Worm (Caenorhabditis elegans): ENCODE results near the gene unc-22.

The unc-22 gene

DNA sequence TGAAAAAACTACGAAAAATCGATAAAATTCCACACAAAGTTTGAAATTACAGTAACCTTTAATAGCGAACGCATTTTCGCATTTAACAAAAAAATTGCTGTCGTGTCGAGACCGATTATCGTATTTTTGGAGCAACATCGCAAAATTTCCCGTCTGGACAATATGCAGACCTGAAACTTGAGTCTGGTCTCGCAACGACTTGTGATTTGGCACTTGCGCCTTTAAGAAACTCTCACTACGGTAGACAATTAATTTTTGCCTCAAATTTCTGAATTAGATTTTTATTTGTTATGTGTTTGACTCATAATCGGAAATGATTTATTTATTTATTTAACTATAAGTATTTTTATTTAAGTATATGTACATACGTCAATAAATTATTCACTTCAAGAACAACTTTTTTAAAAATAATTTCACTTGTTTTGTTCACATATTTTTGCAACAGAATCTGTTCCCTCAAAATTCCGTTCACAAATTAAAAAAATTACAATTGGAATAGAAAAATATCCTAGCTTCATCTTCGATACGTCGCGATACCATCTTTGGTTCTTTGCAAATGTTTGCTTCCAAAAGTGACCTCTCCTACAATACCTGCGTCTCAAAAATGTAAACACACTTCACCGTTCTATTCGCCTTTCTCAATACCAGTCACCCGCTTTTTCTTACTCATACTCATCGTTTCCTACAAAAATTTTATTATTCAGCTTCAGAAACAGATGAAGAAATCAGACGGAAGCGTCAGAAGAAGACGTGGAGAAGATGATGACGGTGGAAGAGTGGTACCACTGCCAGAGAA, 36.9 kb upstream of the unc-22 start, which contains the start of gene T12G3.4:
Gene T12G3.4 (plus strand): TSS at position 705 of the 796 bp plus-strand sequence.
- TF ChIP-seq egl-5 (tag; optimal IDR thresholded peaks at IDR 0.05) (no peak), pha-4 (tag; optimal IDR thresholded peaks at IDR 0.05) (peak; percentile 90)

DNA sequence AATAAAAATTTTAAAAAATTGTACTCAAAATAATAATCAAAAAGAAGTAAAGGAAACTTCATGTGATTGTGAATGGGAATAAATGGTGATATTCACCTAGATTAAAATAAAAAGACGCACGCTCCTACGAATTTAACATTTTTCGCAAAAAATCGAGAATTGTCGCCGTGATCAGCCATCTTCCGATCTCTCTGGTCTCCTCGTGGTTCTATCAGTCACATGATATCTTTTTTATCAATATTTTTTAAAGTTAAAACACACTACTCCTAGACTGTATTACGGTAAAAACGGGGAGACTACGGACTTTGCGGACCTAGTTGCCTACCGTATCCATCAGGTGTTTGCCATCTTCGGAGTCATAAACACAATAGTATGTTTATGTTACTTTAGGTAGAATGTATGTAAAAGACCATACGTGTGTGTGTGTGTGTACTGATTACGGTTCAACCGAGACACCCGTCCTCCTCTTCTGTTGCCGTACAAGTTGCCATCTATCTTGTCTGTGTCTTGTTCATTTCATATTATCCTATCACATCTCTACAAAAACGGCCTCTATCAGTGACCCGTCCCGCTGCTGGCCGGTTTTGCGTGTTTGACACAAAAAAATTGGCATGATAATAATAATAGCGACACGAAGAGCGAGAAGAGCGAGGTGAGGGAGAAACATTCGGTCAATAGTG, 35.9 kb upstream of the unc-22 start, which contains the start of gene T12G3.2:
Gene T12G3.2 (minus strand): TSS at position 444 of the 680 bp plus-strand sequence.
- TF ChIP-seq sea-2 (GFP tag; optimal IDR thresholded peaks at IDR 0.05) (no peak), elt-2 (tag; optimal IDR thresholded peaks at IDR 0.05) (peak; percentile 82), pha-4 (tag; optimal IDR thresholded peaks at IDR 0.05) (peak; percentile 28), fkh-10 (GFP tag; optimal IDR thresholded peaks at IDR 0.05) (no peak), nhr-23 (tag; optimal IDR thresholded peaks at IDR 0.05) (peak; percentile 13), fos-1 (tag; optimal IDR thresholded peaks at IDR 0.05) (no peak), nhr-25 (tag; optimal IDR thresholded peaks at IDR 0.05) (peak; percentile 1), lsy-12 (tag; optimal IDR thresholded peaks at IDR 0.05) (peak; percentile 1), nhr-67 (tag; optimal IDR thresholded peaks at IDR 0.05) (no peak), pqm-1 (tag; optimal IDR thresholded peaks at IDR 0.05) (peak; percentile 52), nhr-43 (tag; optimal IDR thresholded peaks at IDR 0.05; ENCODE audit: poor library complexity, severe bottlenecking) (peak; percentile 16), elt-3 (tag; optimal IDR thresholded peaks at IDR 0.05) (peak in 1 of 3 experiments; percentile 59), lin-15B (tag; optimal IDR thresholded peaks at IDR 0.05) (no peak), unc-39 (tag; optimal IDR thresholded peaks at IDR 0.05) (no peak), ceh-28 (tag; optimal IDR thresholded peaks at IDR 0.05) (peak; percentile 7), ceh-16 (tag; optimal IDR thresholded peaks at IDR 0.05) (no peak), R02D3.7 (tag; optimal IDR thresholded peaks at IDR 0.05) (no peak), jun-1 (tag; optimal IDR thresholded peaks at IDR 0.05) (peak; percentile 10)

DNA sequence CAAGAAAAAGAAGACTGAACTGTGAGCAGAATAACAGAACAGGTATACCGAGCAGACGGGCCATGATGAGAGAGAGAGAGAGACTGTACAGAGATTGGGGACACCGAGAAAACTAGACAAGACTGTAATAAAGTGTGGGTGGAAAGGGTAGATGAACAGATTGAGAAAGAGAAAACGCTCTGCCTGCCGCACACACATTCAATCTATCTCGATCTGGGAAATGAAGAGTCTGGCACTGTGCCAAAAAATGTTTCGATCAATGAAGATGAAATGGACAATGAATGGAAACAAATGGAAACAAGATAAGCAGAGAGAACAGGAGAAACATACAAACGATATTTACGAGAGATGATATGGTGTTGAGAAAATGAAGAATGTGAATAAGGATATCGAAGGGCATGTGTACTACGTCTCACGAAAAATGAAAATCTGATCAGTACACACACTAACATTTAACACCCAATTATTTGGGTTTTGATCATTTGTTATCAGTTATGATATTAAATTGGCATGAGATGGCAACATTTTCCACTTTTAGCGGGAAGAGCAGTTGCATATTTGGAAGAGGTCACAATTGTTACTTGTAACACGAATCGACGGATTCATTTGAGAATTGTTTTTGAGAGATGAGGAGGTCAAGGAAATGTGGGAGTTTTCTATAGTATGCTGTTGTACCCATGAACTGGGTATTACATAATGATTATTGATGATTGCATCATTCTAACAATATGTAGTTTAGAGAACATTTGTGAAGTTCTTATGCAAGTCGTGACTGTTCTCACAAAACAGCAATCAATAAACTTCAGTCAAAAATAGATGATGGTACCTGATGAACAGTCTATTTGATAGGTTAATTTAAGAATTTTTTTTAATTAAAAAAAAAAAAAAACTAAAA, 34.3 kb upstream of the unc-22 start:
- TF ChIP-seq mml-1 (tag; optimal IDR thresholded peaks at IDR 0.05) (no peak), zag-1 (tag; optimal IDR thresholded peaks at IDR 0.05) (no peak), nhr-23 (tag; optimal IDR thresholded peaks at IDR 0.05) (peak; percentile 60), fkh-10 (GFP tag; optimal IDR thresholded peaks at IDR 0.05) (no peak), elt-2 (tag; optimal IDR thresholded peaks at IDR 0.05) (peak; percentile 19), fkh-2 (tag; optimal IDR thresholded peaks at IDR 0.05) (no peak), fos-1 (tag; optimal IDR thresholded peaks at IDR 0.05) (no peak), nhr-43 (tag; optimal IDR thresholded peaks at IDR 0.05; ENCODE audit: poor library complexity, severe bottlenecking) (peak; percentile 62), nfya-1 (tag; optimal IDR thresholded peaks at IDR 0.05; ENCODE audit: insufficient read depth) (no peak), nhr-25 (tag; optimal IDR thresholded peaks at IDR 0.05) (no peak), mdl-1 (tag; optimal IDR thresholded peaks at IDR 0.05) (no peak), elt-3 (tag; optimal IDR thresholded peaks at IDR 0.05) (no peak), ZK546.5 (tag; optimal IDR thresholded peaks at IDR 0.05) (no peak), ceh-82 (tag; optimal IDR thresholded peaks at IDR 0.05) (no peak), elt-1 (tag; optimal IDR thresholded peaks at IDR 0.05) (peak; percentile 8), daf-12 (tag; optimal IDR thresholded peaks at IDR 0.05) (no peak), snpc-4 (tag; optimal IDR thresholded peaks at IDR 0.05) (no peak), egl-27 (tag; optimal IDR thresholded peaks at IDR 0.05) (no peak), pqm-1 (tag; optimal IDR thresholded peaks at IDR 0.05) (peak; percentile 16), unc-62 (GFP tag; optimal IDR thresholded peaks at IDR 0.05) (no peak), lin-15B (tag; optimal IDR thresholded peaks at IDR 0.05) (no peak), ceh-28 (tag; optimal IDR thresholded peaks at IDR 0.05) (no peak), nhr-12 (tag; optimal IDR thresholded peaks at IDR 0.05) (no peak)
